Worm (Caenorhabditis elegans) whole organism, L2 larva: Measurements from ENCODE around the gene C05D11.5.
A peak's percentile ranks its signal among the peaks of the same experiment; 100 is the strongest.

Experiments used
- C34F6.9 ChIP-seq: fragments of 150-350 bp; optimal IDR thresholded peaks from 2 replicates; lab custom pipeline; 2014; ENCODE audit warnings: missing biosample characterization, missing genetic modification characterization
- F13H6.1 ChIP-seq: sonication (generic microtip); optimal IDR thresholded peaks from 2 replicates; lab custom pipeline; 2016; ENCODE audit warnings: missing genetic modification characterization, missing compliant biosample characterization
- R02D3.7 ChIP-seq: fragments of 150-350 bp; optimal IDR thresholded peaks from 2 replicates; lab custom pipeline; 2014; ENCODE audit warnings: missing biosample characterization, missing genetic modification characterization
- Y55F3AM.14 ChIP-seq: fragments of 200-800 bp; sonication (Bioruptor generic); optimal IDR thresholded peaks from 2 replicates; lab custom pipeline; 2018; ENCODE audit warnings: mild to moderate bottlenecking, missing genetic modification characterization, missing compliant biosample characterization
- ZK546.5 ChIP-seq: sonication (generic microtip); optimal IDR thresholded peaks from 2 replicates; lab custom pipeline; 2017; ENCODE audit warnings: missing biosample characterization, missing genetic modification characterization
- ama-1 ChIP-seq: fragments of 150-350 bp; optimal IDR thresholded peaks from 2 replicates; lab custom pipeline; 2018; ENCODE audit warnings: inconsistent platforms
- blmp-1 ChIP-seq: sonication (generic microtip); optimal IDR thresholded peaks from 2 replicates; lab custom pipeline; 2017; ENCODE audit warnings: missing genetic modification characterization, mild to moderate bottlenecking, missing compliant biosample characterization, antibody characterized with exemption, moderate library complexity; ENCODE audit not compliant: insufficient read depth
- ceh-16 ChIP-seq: fragments of 150-350 bp; optimal IDR thresholded peaks from 2 replicates; lab custom pipeline; 2014; ENCODE audit warnings: missing biosample characterization, missing genetic modification characterization
- ceh-82 ChIP-seq: fragments of 150-350 bp; optimal IDR thresholded peaks from 2 replicates; lab custom pipeline; 2014; ENCODE audit warnings: missing biosample characterization, missing genetic modification characterization
- crh-2 ChIP-seq: sonication (generic microtip); optimal IDR thresholded peaks from 2 replicates; lab custom pipeline; 2017; ENCODE audit warnings: missing biosample characterization, missing genetic modification characterization
- dmd-4 ChIP-seq: sonication (generic microtip); optimal IDR thresholded peaks from 2 replicates; lab custom pipeline; 2017; ENCODE audit warnings: missing biosample characterization, missing genetic modification characterization
- egl-27 ChIP-seq: sonication (generic microtip); optimal IDR thresholded peaks from 3 replicates; lab custom pipeline; 2017; ENCODE audit warnings: missing biosample characterization, missing genetic modification reagents, missing genetic modification characterization
- elt-3 ChIP-seq: sonication (generic microtip); optimal IDR thresholded peaks from 2 replicates; lab custom pipeline; 2017; ENCODE audit warnings: missing biosample characterization, missing genetic modification characterization
- gmeb-1 ChIP-seq: fragments of 150-350 bp; optimal IDR thresholded peaks from 2 replicates; lab custom pipeline; 2014; ENCODE audit warnings: missing biosample characterization, missing genetic modification characterization
- lin-11 ChIP-seq: fragments of 150-350 bp; sonication (generic microtip); optimal IDR thresholded peaks from 2 replicates; lab custom pipeline; 2014; ENCODE audit warnings: missing biosample characterization, missing genetic modification characterization, inconsistent platforms, mixed read lengths
- lin-13 ChIP-seq: fragments of 150-350 bp; optimal IDR thresholded peaks from 2 replicates; lab custom pipeline; 2014; ENCODE audit warnings: missing biosample characterization, missing genetic modification reagents, missing genetic modification characterization
- lin-39 ChIP-seq: fragments of 150-350 bp; optimal IDR thresholded peaks from 2 replicates; lab custom pipeline; 2014; ENCODE audit warnings: missing biosample characterization, missing genetic modification reagents, missing genetic modification characterization
- lsy-2 ChIP-seq, 2 experiments: fragments of 150-350 bp in 1 of 2; sonication (generic microtip) in 1 of 2; optimal IDR thresholded peaks; 2 replicates each; lab custom pipeline; 2014 to 2017; ENCODE audit warnings: missing biosample characterization in 2 of 2, missing genetic modification characterization in 2 of 2
- mab-5 ChIP-seq: fragments of 150-350 bp; optimal IDR thresholded peaks from 2 replicates; lab custom pipeline; 2014; ENCODE audit warnings: missing biosample characterization, missing genetic modification characterization
- mbf-1 ChIP-seq: sonication (generic microtip); optimal IDR thresholded peaks from 2 replicates; lab custom pipeline; 2017; ENCODE audit warnings: missing biosample characterization, missing genetic modification characterization
- mdl-1 ChIP-seq, 2 experiments: fragments of 150-350 bp in 1 of 2; sonication (generic microtip) in 1 of 2; optimal IDR thresholded peaks; 2 replicates each; lab custom pipeline; 2017; ENCODE audit warnings: missing biosample characterization in 2 of 2, missing genetic modification characterization in 2 of 2
- nhr-10 ChIP-seq: sonication (generic microtip); optimal IDR thresholded peaks from 2 replicates; lab custom pipeline; 2017; ENCODE audit warnings: missing biosample characterization, missing genetic modification characterization
- nhr-11 ChIP-seq: fragments of 150-350 bp; optimal IDR thresholded peaks from 2 replicates; lab custom pipeline; 2014; ENCODE audit warnings: missing biosample characterization, missing genetic modification characterization
- nhr-129 ChIP-seq: fragments of 150-350 bp; optimal IDR thresholded peaks from 2 replicates; lab custom pipeline; 2014; ENCODE audit warnings: missing biosample characterization, missing genetic modification characterization
- nhr-21 ChIP-seq: fragments of 150-350 bp; optimal IDR thresholded peaks from 2 replicates; lab custom pipeline; 2014; ENCODE audit warnings: missing biosample characterization, missing genetic modification characterization
- nhr-23 ChIP-seq: fragments of 150-350 bp; optimal IDR thresholded peaks from 2 replicates; lab custom pipeline; 2014; ENCODE audit warnings: missing biosample characterization, missing genetic modification reagents, missing genetic modification characterization
- nhr-25 ChIP-seq: fragments of 150-350 bp; sonication (generic microtip); optimal IDR thresholded peaks from 3 replicates; lab custom pipeline; 2014; ENCODE audit warnings: missing biosample characterization, missing genetic modification characterization
- nhr-77 ChIP-seq: fragments of 150-350 bp; optimal IDR thresholded peaks from 2 replicates; lab custom pipeline; 2014; ENCODE audit warnings: missing biosample characterization, missing genetic modification characterization
- peb-1 ChIP-seq: fragments of 150-350 bp; optimal IDR thresholded peaks from 2 replicates; lab custom pipeline; 2014; ENCODE audit warnings: missing biosample characterization, missing genetic modification characterization
- sem-4 ChIP-seq: fragments of 150-350 bp; optimal IDR thresholded peaks from 2 replicates; lab custom pipeline; 2014; ENCODE audit warnings: missing biosample characterization, missing genetic modification reagents, missing genetic modification characterization
- sma-3 ChIP-seq: sonication (generic microtip); optimal IDR thresholded peaks from 2 replicates; lab custom pipeline; 2016; ENCODE audit warnings: missing genetic modification reagents, missing genetic modification characterization, missing compliant biosample characterization
- sma-9 ChIP-seq, 2 experiments: fragments of 150-350 bp in 1 of 2; sonication (generic microtip) in 1 of 2; optimal IDR thresholded peaks; 2 replicates each; lab custom pipeline; 2014 to 2016; ENCODE audit warnings: missing genetic modification characterization in 2 of 2, mild to moderate bottlenecking in 1 of 2, missing biosample characterization in 1 of 2, missing compliant biosample characterization in 1 of 2, missing genetic modification reagents in 1 of 2, moderate library complexity in 1 of 2
- unc-39 ChIP-seq: fragments of 150-350 bp; optimal IDR thresholded peaks from 2 replicates; lab custom pipeline; 2014; ENCODE audit warnings: missing biosample characterization, missing genetic modification characterization
- unc-55 ChIP-seq: fragments of 150-350 bp; sonication (generic microtip); optimal IDR thresholded peaks from 3 replicates; lab custom pipeline; 2014; ENCODE audit warnings: missing biosample characterization, missing genetic modification reagents, missing genetic modification characterization
- zag-1 ChIP-seq: fragments of 150-350 bp; optimal IDR thresholded peaks from 2 replicates; lab custom pipeline; 2014; ENCODE audit warnings: missing biosample characterization, missing genetic modification characterization
- ztf-1 ChIP-seq: fragments of 200-800 bp; sonication (Bioruptor generic); conservative IDR thresholded peaks from 2 replicates; pipeline ENCODE4 v1.3.6; 2022; ENCODE audit warnings: missing genetic modification characterization, missing compliant biosample characterization
- ztf-11 ChIP-seq: sonication (generic microtip); optimal IDR thresholded peaks from 2 replicates; lab custom pipeline; 2017; ENCODE audit warnings: missing biosample characterization, missing genetic modification characterization
- ztf-4 ChIP-seq: fragments of 150-350 bp; optimal IDR thresholded peaks from 2 replicates; lab custom pipeline; 2014; ENCODE audit warnings: missing biosample characterization, missing genetic modification characterization

Gene C05D11.5

ce11 chrIII:6360825-6361224 is 51.0 kb downstream of the C05D11.5 start:
- TF ChIP-seq ZK546.5 (no peak), crh-2 (tag; lab: Kevin White, UChicago) (no peak), egl-27 (tag; lab: Kevin White, UChicago) (peak; percentile 24), lin-39 (tag; lab: Kevin White, UChicago) (no peak), zag-1 (no peak), sem-4 (tag; lab: Kevin White, UChicago) (no peak), sma-9 (GFP tag; optimal IDR thresholded peaks at IDR 0.05; lab: Kevin White, UChicago) (peak; percentile 73), sma-9 (tag; optimal IDR thresholded peaks at IDR 0.05; lab: Kevin White, UChicago) (no peak), ztf-4 (tag; lab: Kevin White, UChicago) (no peak), nhr-21 (tag; lab: Kevin White, UChicago) (peak; percentile 41), blmp-1 (tag; lab: Kevin White, UChicago) (peak; percentile 89), lin-13 (no peak), gmeb-1 (tag; lab: Kevin White, UChicago) (no peak), ceh-82 (tag; lab: Kevin White, UChicago) (no peak), unc-39 (no peak), mdl-1 (tag; optimal IDR thresholded peaks at IDR 0.05; lab: Kevin White, UChicago) (peak in 1 of 2 experiments; percentile 24), nhr-25 (tag; lab: Kevin White, UChicago) (peak; percentile 42), Y55F3AM.14 (no peak), ztf-11 (tag; lab: Kevin White, UChicago) (no peak), R02D3.7 (tag; lab: Kevin White, UChicago) (no peak), ceh-16 (tag; lab: Kevin White, UChicago) (no peak), nhr-77 (tag; lab: Kevin White, UChicago) (no peak), elt-3 (no peak), nhr-11 (no peak), nhr-10 (no peak), lsy-2 (tag; optimal IDR thresholded peaks at IDR 0.05; lab: Kevin White, UChicago) (peak in 1 of 2 experiments; percentile 35), dmd-4 (tag; lab: Kevin White, UChicago) (no peak), ama-1 (no peak), nhr-23 (tag; lab: Kevin White, UChicago) (no peak), lin-11 (no peak), unc-55 (GFP tag; lab: Kevin White, UChicago) (no peak), nhr-129 (tag; lab: Kevin White, UChicago) (peak; percentile 73), ztf-1 (GFP tag; lab: Robert Waterston, UW) (no peak), peb-1 (no peak), sma-3 (GFP tag; lab: Kevin White, UChicago) (peak; percentile 16), mbf-1 (tag; lab: Kevin White, UChicago) (no peak)

ce11 chrIII:6360114-6360513 is 51.7 kb downstream of the C05D11.5 start:
- peak; percentile 30 for TF ChIP-seq F13H6.1 (tag; lab: Kevin White, UChicago)
- no peak for TF ChIP-seq elt-3
- TF ChIP-seq nhr-25 (tag; lab: Kevin White, UChicago), result peak; percentile 34
- peak; percentile 8 for TF ChIP-seq mab-5 (tag; lab: Kevin White, UChicago)
- TF ChIP-seq blmp-1 (tag; lab: Kevin White, UChicago), result peak; percentile 31
- TF ChIP-seq lsy-2 (tag; optimal IDR thresholded peaks at IDR 0.05; lab: Kevin White, UChicago), result peak in 1 of 2 experiments; percentile 23
- TF ChIP-seq nhr-129 (tag; lab: Kevin White, UChicago), result peak; percentile 74
- no peak for TF ChIP-seq unc-39
- TF ChIP-seq mdl-1 (tag; optimal IDR thresholded peaks at IDR 0.05; lab: Kevin White, UChicago), result peak in 1 of 2 experiments; percentile 1
- TF ChIP-seq sma-9 (GFP tag; optimal IDR thresholded peaks at IDR 0.05; lab: Kevin White, UChicago), result peak; percentile 83
- no peak for TF ChIP-seq sma-9 (tag; optimal IDR thresholded peaks at IDR 0.05; lab: Kevin White, UChicago)
- TF ChIP-seq C34F6.9 (tag; lab: Kevin White, UChicago), result peak; percentile 47
- peak; percentile 50 for TF ChIP-seq sem-4 (tag; lab: Kevin White, UChicago)
- TF ChIP-seq ZK546.5, result no peak
